Worm (Caenorhabditis elegans) whole organism, mixed stage, embryonic: ENCODE data around the gene fbxa-85.

Source experiments
- M03D4.4 ChIP-seq: sonication (generic microtip); optimal IDR thresholded peaks from 2 replicates; lab custom pipeline; 2017; ENCODE audit warnings: mild to moderate bottlenecking, missing genetic modification characterization, missing compliant biosample characterization
- bed-3 ChIP-seq: fragments of 200-800 bp; sonication (Bioruptor generic); optimal IDR thresholded peaks from 3 replicates; lab custom pipeline; 2018; ENCODE audit warnings: mild to moderate bottlenecking, missing genetic modification characterization, moderate library complexity, missing compliant biosample characterization
- blmp-1 ChIP-seq: fragments of 150-350 bp; optimal IDR thresholded peaks from 2 replicates; lab custom pipeline; 2014; ENCODE audit warnings: missing biosample characterization, missing genetic modification characterization
- ceh-39 ChIP-seq: fragments of 150-350 bp; optimal IDR thresholded peaks from 2 replicates; lab custom pipeline; 2014; ENCODE audit warnings: missing biosample characterization, missing genetic modification characterization
- ceh-43 ChIP-seq: fragments of 200-800 bp; sonication (Bioruptor generic); optimal IDR thresholded peaks from 2 replicates; lab custom pipeline; 2018; ENCODE audit warnings: mild to moderate bottlenecking, missing genetic modification characterization, moderate library complexity, missing compliant biosample characterization
- ceh-83 ChIP-seq: fragments of 200-800 bp; sonication (Bioruptor generic); optimal IDR thresholded peaks from 2 replicates; lab custom pipeline; 2018; ENCODE audit warnings: mild to moderate bottlenecking, missing genetic modification characterization, missing compliant biosample characterization
- ces-1 ChIP-seq: fragments of 150-350 bp; optimal IDR thresholded peaks from 2 replicates; lab custom pipeline; 2014; ENCODE audit warnings: missing biosample characterization, missing genetic modification reagents, missing genetic modification characterization
- cnd-1 ChIP-seq: fragments of 200-800 bp; sonication (Bioruptor generic); optimal IDR thresholded peaks from 2 replicates; lab custom pipeline; 2018; ENCODE audit warnings: mild to moderate bottlenecking, missing genetic modification characterization, missing compliant biosample characterization
- drap-1 ChIP-seq: fragments of 200-800 bp; sonication (Bioruptor generic); optimal IDR thresholded peaks from 3 replicates; lab custom pipeline; 2018; ENCODE audit warnings: mild to moderate bottlenecking, missing genetic modification characterization, missing compliant biosample characterization
- elt-1 ChIP-seq: sonication (generic microtip); optimal IDR thresholded peaks from 2 replicates; lab custom pipeline; 2017; ENCODE audit warnings: missing genetic modification characterization, mild to moderate bottlenecking, missing compliant biosample characterization, antibody characterized with exemption, moderate library complexity, borderline replicate concordance; ENCODE audit not compliant: insufficient read depth
- elt-3 ChIP-seq: fragments of 150-350 bp; optimal IDR thresholded peaks from 2 replicates; lab custom pipeline; 2014; ENCODE audit warnings: missing biosample characterization, missing genetic modification characterization
- flh-1 ChIP-seq: fragments of 200-800 bp; sonication (Bioruptor generic); optimal IDR thresholded peaks from 2 replicates; lab custom pipeline; 2018; ENCODE audit warnings: mild to moderate bottlenecking, missing genetic modification characterization, moderate library complexity, missing compliant biosample characterization
- ham-2 ChIP-seq: fragments of 200-800 bp; sonication (Bioruptor generic); optimal IDR thresholded peaks from 2 replicates; lab custom pipeline; 2018; ENCODE audit warnings: mild to moderate bottlenecking, missing genetic modification characterization, missing compliant biosample characterization
- hlh-1 ChIP-seq: fragments of 150-350 bp; optimal IDR thresholded peaks from 2 replicates; lab custom pipeline; 2014; ENCODE audit warnings: missing biosample characterization, missing genetic modification reagents, missing genetic modification characterization
- lin-32 ChIP-seq: fragments of 200-800 bp; sonication (Bioruptor generic); optimal IDR thresholded peaks from 2 replicates; lab custom pipeline; 2018; ENCODE audit warnings: mild to moderate bottlenecking, missing genetic modification characterization, missing compliant biosample characterization
- lsy-2 ChIP-seq: fragments of 150-350 bp; optimal IDR thresholded peaks from 2 replicates; lab custom pipeline; 2014; ENCODE audit warnings: missing biosample characterization, missing genetic modification characterization
- mab-5 ChIP-seq: fragments of 150-350 bp; optimal IDR thresholded peaks from 2 replicates; lab custom pipeline; 2014; ENCODE audit warnings: missing biosample characterization, missing genetic modification characterization
- nhr-12 ChIP-seq: fragments of 150-350 bp; optimal IDR thresholded peaks from 2 replicates; lab custom pipeline; 2014; ENCODE audit warnings: missing biosample characterization, missing genetic modification characterization
- nhr-237 ChIP-seq: fragments of 150-350 bp; optimal IDR thresholded peaks from 2 replicates; lab custom pipeline; 2014; ENCODE audit warnings: missing biosample characterization, missing genetic modification characterization
- nhr-28 ChIP-seq: fragments of 150-350 bp; optimal IDR thresholded peaks from 2 replicates; lab custom pipeline; 2014; ENCODE audit warnings: missing biosample characterization, missing genetic modification characterization
- nhr-76 ChIP-seq: sonication (generic microtip); optimal IDR thresholded peaks from 2 replicates; lab custom pipeline; 2017; ENCODE audit warnings: missing biosample characterization, missing genetic modification characterization
- pha-4 ChIP-seq: fragments of 150-350 bp; optimal IDR thresholded peaks from 2 replicates; lab custom pipeline; 2018; ENCODE audit warnings: missing biosample characterization, missing genetic modification reagents, missing genetic modification characterization
- sem-2 ChIP-seq: fragments of 200-800 bp; sonication (Bioruptor generic); optimal IDR thresholded peaks from 2 replicates; lab custom pipeline; 2018; ENCODE audit warnings: mild to moderate bottlenecking, missing genetic modification characterization, missing compliant biosample characterization
- sptf-1 ChIP-seq: sonication (generic microtip); optimal IDR thresholded peaks from 2 replicates; lab custom pipeline; 2017; ENCODE audit warnings: mild to moderate bottlenecking, missing genetic modification characterization, moderate library complexity, missing compliant biosample characterization
- unc-120 ChIP-seq: sonication (generic microtip); optimal IDR thresholded peaks from 2 replicates; lab custom pipeline; 2017; ENCODE audit warnings: missing genetic modification characterization, missing compliant biosample characterization; ENCODE audit not compliant: poor library complexity, severe bottlenecking
- unc-39 ChIP-seq: fragments of 150-350 bp; optimal IDR thresholded peaks from 2 replicates; lab custom pipeline; 2014; ENCODE audit warnings: missing biosample characterization, missing genetic modification characterization
- zip-8 ChIP-seq: fragments of 150-350 bp; optimal IDR thresholded peaks from 2 replicates; lab custom pipeline; 2014; ENCODE audit warnings: missing biosample characterization, missing genetic modification characterization
- ztf-11 ChIP-seq: fragments of 150-350 bp; optimal IDR thresholded peaks from 2 replicates; lab custom pipeline; 2014; ENCODE audit warnings: missing biosample characterization, missing genetic modification characterization

fbxa-85 gene

ce11 chrV:17284159-17284558 lies 25.2 kb downstream of the fbxa-85 start:
- no peak for TF ChIP-seq zip-8

ce11 chrV:17292740-17293139 lies 33.8 kb downstream of the fbxa-85 start:
- TF ChIP-seq hlh-1, result no peak

ce11 chrV:17296443-17296842 lies 37.5 kb downstream of the fbxa-85 start:
- TF ChIP-seq sem-2 (GFP tag; lab: Kevin White, UChicago) (no peak), flh-1 (GFP tag; lab: Kevin White, UChicago) (no peak), lsy-2 (tag; lab: Kevin White, UChicago) (no peak), nhr-76 (no peak), ztf-11 (tag; lab: Kevin White, UChicago) (no peak), elt-1 (tag; lab: Kevin White, UChicago) (no peak), ceh-43 (GFP tag; lab: Kevin White, UChicago) (no peak), M03D4.4 (tag; lab: Kevin White, UChicago) (no peak), sptf-1 (tag; lab: Kevin White, UChicago) (no peak)

- no peak for TF ChIP-seq ham-2 (GFP tag; lab: Kevin White, UChicago)
- no peak for TF ChIP-seq elt-3 (tag; lab: Kevin White, UChicago)
- no peak for TF ChIP-seq flh-1 (GFP tag; lab: Kevin White, UChicago)
- no peak for TF ChIP-seq ceh-39 (tag; lab: Kevin White, UChicago)
- TF ChIP-seq ceh-83, result no peak
- TF ChIP-seq sptf-1 (tag; lab: Kevin White, UChicago), result no peak
- no peak for TF ChIP-seq nhr-76
- TF ChIP-seq, all 35 proteins: peak for 0
These were observed 39.7 kb downstream of the fbxa-85 start for ce11 chrV:17298657-17299056.

ce11 chrV:17301375-17301774 lies 42.4 kb downstream of the fbxa-85 start, which contains the start of gene K10G4.5:
K10G4.5 (minus strand) TSS chrV:17301475.
- TF ChIP-seq unc-120 (no peak), zip-8 (no peak), lin-32 (GFP tag; lab: Kevin White, UChicago) (no peak), flh-1 (GFP tag; lab: Kevin White, UChicago) (no peak), bed-3 (no peak), ces-1 (no peak), unc-39 (tag; lab: Kevin White, UChicago) (no peak), nhr-28 (tag; lab: Kevin White, UChicago) (no peak), ceh-83 (no peak), cnd-1 (no peak)
- TF ChIP-seq, all 35 proteins: peak for 0

ce11 chrV:17302754-17303153 lies 43.8 kb downstream of the fbxa-85 start, which contains the start of gene sri-70:
sri-70 (plus strand) TSS chrV:17303054.
- TF ChIP-seq cnd-1, result no peak
- TF ChIP-seq mab-5, result no peak
- no peak for TF ChIP-seq bed-3
- no peak for TF ChIP-seq ceh-39 (tag; lab: Kevin White, UChicago)
- no peak for TF ChIP-seq drap-1
- no peak for TF ChIP-seq ces-1
- no peak for TF ChIP-seq pha-4 (tag; lab: Kevin White, UChicago)
- TF ChIP-seq ceh-83, result no peak
- no peak for TF ChIP-seq elt-1 (tag; lab: Kevin White, UChicago)
- no peak for TF ChIP-seq ztf-11 (tag; lab: Kevin White, UChicago)
- TF ChIP-seq nhr-12 (tag; lab: Kevin White, UChicago), result no peak
- TF ChIP-seq, all 35 proteins: peak for 0

- no peak for TF ChIP-seq ztf-11 (tag; lab: Kevin White, UChicago)
These were observed 44.4 kb downstream of the fbxa-85 start for ce11 chrV:17303392-17303791.

ce11 chrV:17307926-17308325 lies 49.0 kb downstream of the fbxa-85 start:
- TF ChIP-seq M03D4.4 (tag; lab: Kevin White, UChicago), result no peak
- no peak for TF ChIP-seq nhr-76
- TF ChIP-seq nhr-237 (tag; lab: Kevin White, UChicago), result no peak
- TF ChIP-seq sptf-1 (tag; lab: Kevin White, UChicago), result no peak
- no peak for TF ChIP-seq blmp-1 (tag; lab: Kevin White, UChicago)
- TF ChIP-seq nhr-12 (tag; lab: Kevin White, UChicago), result no peak
- TF ChIP-seq sem-2 (GFP tag; lab: Kevin White, UChicago), result no peak
- no peak for TF ChIP-seq unc-39 (tag; lab: Kevin White, UChicago)
- no peak for TF ChIP-seq mab-5
- TF ChIP-seq ces-1, result no peak
- TF ChIP-seq ham-2 (GFP tag; lab: Kevin White, UChicago), result no peak
- no peak for TF ChIP-seq ceh-43 (GFP tag; lab: Kevin White, UChicago)
- no peak for TF ChIP-seq ztf-11 (tag; lab: Kevin White, UChicago)
- no peak for TF ChIP-seq bed-3
- no peak for TF ChIP-seq lsy-2 (tag; lab: Kevin White, UChicago)
- TF ChIP-seq elt-1 (tag; lab: Kevin White, UChicago), result no peak
